Fruit fly (Drosophila melanogaster): ENCODE data around the gene cmpy.

Gene cmpy

DNA sequence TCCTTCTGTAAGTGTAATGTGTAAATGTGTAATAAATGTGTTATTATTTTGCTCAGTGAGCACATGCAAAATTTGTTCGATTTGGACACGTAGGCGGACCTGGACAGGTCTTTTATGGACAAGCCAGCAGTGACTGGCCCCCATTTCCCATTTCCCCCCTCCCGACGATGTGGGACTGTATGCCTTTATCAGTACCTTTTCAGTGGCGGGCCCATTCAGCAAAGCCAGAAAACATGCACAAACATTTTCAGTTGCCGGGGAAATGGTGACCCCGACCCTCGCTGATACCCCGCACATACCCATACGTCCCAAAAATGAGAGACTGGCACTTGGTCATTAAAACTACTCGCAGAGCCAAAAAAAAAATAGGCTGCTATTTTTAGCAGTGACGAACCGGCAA, 17.3 kb upstream of the cmpy start:
- TF ChIP-seq kni (GFP tag; optimal IDR thresholded peaks at IDR 0.05) = no peak
- TF ChIP-seq crol (GFP tag; IDR thresholded peaks at IDR 0.05) = peak; percentile 63
- TF ChIP-seq CG32532 (GFP tag; IDR thresholded peaks at IDR 0.05) = 0 out of 2 replicates have a peak, but pooled peaks have one; percentile 9
- TF ChIP-seq H2.0 (GFP tag; IDR thresholded peaks at IDR 0.05) = 0 out of 2 replicates have a peak, but pooled peaks have one; percentile 12
- no peak for TF ChIP-seq al (GFP tag; IDR thresholded peaks at IDR 0.05)
- TF ChIP-seq Rfx (GFP tag; IDR thresholded peaks at IDR 0.05) = 0 out of 2 replicates have a peak, but pooled peaks have one; percentile 7
- TF ChIP-seq shn (GFP tag; optimal IDR thresholded peaks at IDR 0.05) = no peak
- no peak for TF ChIP-seq tll (GFP tag; optimal IDR thresholded peaks at IDR 0.05)
- 0 out of 3 replicates have a peak, but pooled peaks have one; percentile 39 for TF ChIP-seq otp (GFP tag; IDR thresholded peaks at IDR 0.05)

DNA sequence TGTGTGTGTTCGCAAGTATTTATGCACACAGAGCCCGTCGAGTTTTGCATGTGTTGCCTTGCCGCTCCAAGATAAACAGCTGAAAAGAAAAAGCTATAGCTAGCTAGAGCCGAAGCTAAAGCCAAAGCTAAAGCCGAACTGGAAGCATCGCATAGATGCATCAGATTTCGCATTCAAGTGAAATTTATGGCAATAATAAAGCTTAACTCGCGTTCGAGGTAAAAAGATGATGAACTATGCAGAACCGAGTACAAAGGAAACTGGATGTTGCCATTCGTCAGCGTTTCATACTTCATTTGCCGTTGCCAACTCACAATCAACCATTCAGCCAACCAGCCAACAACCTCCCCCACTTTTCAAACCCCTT, 15.2 kb upstream of the cmpy start:
- TF ChIP-seq Trl (optimal IDR thresholded peaks at IDR 0.05) = no peak
- no peak for TF ChIP-seq Trl (GFP tag; optimal IDR thresholded peaks at IDR 0.05)
- no peak for TF ChIP-seq CG13624 (GFP tag; optimal IDR thresholded peaks at IDR 0.05)
- TF ChIP-seq her (GFP tag; optimal IDR thresholded peaks at IDR 0.05) = no peak
- TF ChIP-seq H2.0 (GFP tag; IDR thresholded peaks at IDR 0.05) = no peak
- no peak for TF ChIP-seq Lim3 (GFP tag; IDR thresholded peaks at IDR 0.05)
- TF ChIP-seq pita (GFP tag; optimal IDR thresholded peaks at IDR 0.05) = no peak
- no peak for TF ChIP-seq zfh1 (GFP tag; IDR thresholded peaks at IDR 0.05)
- TF ChIP-seq sd (tag; optimal IDR thresholded peaks at IDR 0.05) = no peak
- no peak for TF ChIP-seq ftz-f1 (GFP tag; optimal IDR thresholded peaks at IDR 0.05)

- TF ChIP-seq Dfd (GFP tag; optimal IDR thresholded peaks at IDR 0.05) = no peak
- TF ChIP-seq Gsc (GFP tag; IDR thresholded peaks at IDR 0.05) = no peak
- TF ChIP-seq CG9215 (GFP tag; IDR thresholded peaks at IDR 0.05) = 0 out of 2 replicates have a peak, but pooled peaks have one; percentile 16
- no peak for TF ChIP-seq fd102C (GFP tag; optimal IDR thresholded peaks at IDR 0.05)
- no peak for TF ChIP-seq ems (GFP tag; optimal IDR thresholded peaks at IDR 0.05)
- no peak for TF ChIP-seq CG30431 (GFP tag; optimal IDR thresholded peaks at IDR 0.05)
- no peak for TF ChIP-seq CG2889 (GFP tag; IDR thresholded peaks at IDR 0.05)
- no peak for TF ChIP-seq Lpt (GFP tag; optimal IDR thresholded peaks at IDR 0.05)
- TF ChIP-seq CG4360 (GFP tag; IDR thresholded peaks at IDR 0.05) = 0 out of 2 replicates have a peak, but pooled peaks have one; percentile 19
- no peak for TF ChIP-seq zen2 (GFP tag; IDR thresholded peaks at IDR 0.05; ENCODE audit: partially characterized antibody)
- peak; percentile 41 for TF ChIP-seq mirr (GFP tag; optimal IDR thresholded peaks at IDR 0.05)
- TF ChIP-seq run (tag; optimal IDR thresholded peaks at IDR 0.05) = no peak
- TF ChIP-seq CG3847 (GFP tag; IDR thresholded peaks at IDR 0.05) = no peak
- no peak for TF ChIP-seq Hmr (GFP tag; optimal IDR thresholded peaks at IDR 0.05)
- TF ChIP-seq CG8478 (optimal IDR thresholded peaks at IDR 0.05) = no peak
- no peak for TF ChIP-seq dmrt99B (tag; optimal IDR thresholded peaks at IDR 0.05)
- no peak for TF ChIP-seq MESR4 (GFP tag; optimal IDR thresholded peaks at IDR 0.05)
- no peak for TF ChIP-seq CG6683 (GFP tag; optimal IDR thresholded peaks at IDR 0.05)
- no peak for TF ChIP-seq CG3995 (GFP tag; optimal IDR thresholded peaks at IDR 0.05)
- TF ChIP-seq CG30020 (tag; optimal IDR thresholded peaks at IDR 0.05) = no peak
- TF ChIP-seq CG1529 (GFP tag; optimal IDR thresholded peaks at IDR 0.05) = no peak
- TF ChIP-seq tap (tag; optimal IDR thresholded peaks at IDR 0.05) = no peak
- TF ChIP-seq sd (tag; optimal IDR thresholded peaks at IDR 0.05) = peak; percentile 9
- TF ChIP-seq ATbp (GFP tag; optimal IDR thresholded peaks at IDR 0.05) = no peak
- TF ChIP-seq Fer3 (tag; optimal IDR thresholded peaks at IDR 0.05) = no peak
- no peak for TF ChIP-seq CG16815 (GFP tag; optimal IDR thresholded peaks at IDR 0.05)
- TF ChIP-seq Side (GFP tag; optimal IDR thresholded peaks at IDR 0.05) = no peak
- no peak for TF ChIP-seq Aef1 (GFP tag; IDR thresholded peaks at IDR 0.05)
- peak; percentile 29; the same call in 1 of the 3 replicates for TF ChIP-seq CG6175 (GFP tag; IDR thresholded peaks at IDR 0.05)
- TF ChIP-seq ash1 (GFP tag; optimal IDR thresholded peaks at IDR 0.05) = no peak
- TF ChIP-seq rib (GFP tag; IDR thresholded peaks at IDR 0.05) = 0 out of 2 replicates have a peak, but pooled peaks have one; percentile 24
- TF ChIP-seq slou (GFP tag; optimal IDR thresholded peaks at IDR 0.05) = no peak
Measured at dm6 chr3L:20733530-20734257, 14.7 kb upstream of the cmpy start.

All from whole organism, embryonic.